Worm (Caenorhabditis elegans): ENCODE measurements around the gene irld-65.

DNA sequence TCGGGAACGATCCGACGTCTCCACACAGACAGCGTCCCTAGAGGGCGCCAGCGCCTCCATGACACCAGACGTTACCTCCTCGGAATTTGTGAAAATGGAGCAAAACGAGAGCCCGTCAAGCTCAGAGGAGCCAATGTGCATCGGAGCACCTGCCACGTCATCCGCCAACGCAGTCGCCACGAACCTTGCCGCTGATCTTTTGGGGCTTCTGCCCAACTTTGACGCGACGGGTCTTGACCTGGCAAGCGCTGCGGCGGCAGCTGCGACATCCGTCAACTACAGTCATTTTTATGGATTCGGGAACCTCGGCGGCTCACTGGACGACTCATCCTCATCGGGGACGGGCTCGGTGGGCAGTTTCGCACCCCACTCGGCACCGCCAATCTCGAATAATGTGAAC, 47.7 kb upstream of the irld-65 start:
- TF ChIP-seq F13C5.2 (tag; optimal IDR thresholded peaks at IDR 0.05), result no peak
- TF ChIP-seq ama-1 (optimal IDR thresholded peaks at IDR 0.05), result no peak
- TF ChIP-seq tra-4 (tag; optimal IDR thresholded peaks at IDR 0.05), result no peak
- no peak for TF ChIP-seq ceh-36 (tag; optimal IDR thresholded peaks at IDR 0.05)
- no peak for TF ChIP-seq aly-1 (tag; optimal IDR thresholded peaks at IDR 0.05)
- TF ChIP-seq flt-1 (GFP tag; IDR thresholded peaks at IDR 0.05), result no peak
- no peak for TF ChIP-seq tbx-37 (GFP tag; conservative IDR thresholded peaks at IDR 0.05)
- no peak for TF ChIP-seq pes-1 (GFP tag; IDR thresholded peaks at IDR 0.05)
